Fruit fly (Drosophila melanogaster): ENCODE results near the gene Suv3.

The Suv3 gene

DNA sequence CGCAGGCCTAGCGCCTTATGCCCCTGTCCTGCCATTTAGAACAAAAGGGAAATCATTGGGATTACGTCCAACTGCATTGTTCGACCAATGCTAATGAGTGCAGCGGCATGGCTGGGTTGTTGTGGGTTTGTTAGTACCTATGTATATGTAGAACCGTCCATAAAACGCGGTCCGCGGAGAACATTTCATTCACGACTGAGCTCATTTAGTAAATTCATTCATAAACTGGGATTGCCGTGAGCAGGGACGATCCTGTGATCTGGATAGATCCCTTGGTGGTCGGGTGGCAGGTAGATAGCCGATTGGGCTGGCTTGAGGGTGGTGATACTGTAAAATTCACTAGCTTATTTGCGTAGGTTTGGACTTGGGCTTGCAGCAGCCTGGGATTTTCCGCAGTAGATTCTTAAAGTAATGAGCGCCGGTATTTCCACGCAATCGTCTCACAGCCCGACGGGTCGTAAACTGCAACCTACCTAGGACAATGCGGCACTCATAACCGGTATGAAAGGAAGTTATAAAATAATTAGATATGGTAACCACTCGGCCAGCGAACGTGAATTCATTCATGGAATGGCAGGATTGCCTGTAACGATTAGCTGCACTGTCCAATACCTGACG lies 37.0 kb downstream of the Suv3 start:
- TF ChIP-seq ttk (optimal IDR thresholded peaks at IDR 0.05) (no peak), psq (optimal IDR thresholded peaks at IDR 0.05) (no peak), Sin3A (optimal IDR thresholded peaks at IDR 0.05) (no peak), insv (optimal IDR thresholded peaks at IDR 0.05) (no peak), Myc (optimal IDR thresholded peaks at IDR 0.05) (no peak), h (optimal IDR thresholded peaks at IDR 0.05) (no peak)

DNA sequence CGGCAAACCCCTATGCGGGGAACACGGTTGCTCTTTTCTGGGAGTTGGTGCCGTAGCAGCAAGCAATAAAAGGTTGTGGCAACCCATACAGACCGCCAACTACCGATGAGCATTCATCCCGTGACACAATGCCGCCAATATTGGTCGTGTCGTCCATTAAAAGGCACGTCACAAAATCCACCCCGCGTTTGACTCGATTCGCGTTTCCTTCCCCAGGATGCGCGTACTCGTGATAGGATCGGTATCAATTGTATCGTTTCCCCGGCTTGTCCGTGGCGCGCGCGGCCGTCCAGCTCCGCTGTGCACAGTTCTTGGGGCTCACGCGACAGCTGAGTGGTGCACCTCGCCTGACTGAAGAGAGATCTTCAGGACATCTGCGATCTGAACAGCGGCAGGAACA lies 38.8 kb downstream of the Suv3 start:
- no peak for TF ChIP-seq insv (optimal IDR thresholded peaks at IDR 0.05)
- no peak for TF ChIP-seq Myc (optimal IDR thresholded peaks at IDR 0.05)
- no peak for TF ChIP-seq ttk (optimal IDR thresholded peaks at IDR 0.05)
- TF ChIP-seq psq (optimal IDR thresholded peaks at IDR 0.05): no peak
- no peak for TF ChIP-seq h (optimal IDR thresholded peaks at IDR 0.05)
- no peak for TF ChIP-seq Sin3A (optimal IDR thresholded peaks at IDR 0.05)

DNA sequence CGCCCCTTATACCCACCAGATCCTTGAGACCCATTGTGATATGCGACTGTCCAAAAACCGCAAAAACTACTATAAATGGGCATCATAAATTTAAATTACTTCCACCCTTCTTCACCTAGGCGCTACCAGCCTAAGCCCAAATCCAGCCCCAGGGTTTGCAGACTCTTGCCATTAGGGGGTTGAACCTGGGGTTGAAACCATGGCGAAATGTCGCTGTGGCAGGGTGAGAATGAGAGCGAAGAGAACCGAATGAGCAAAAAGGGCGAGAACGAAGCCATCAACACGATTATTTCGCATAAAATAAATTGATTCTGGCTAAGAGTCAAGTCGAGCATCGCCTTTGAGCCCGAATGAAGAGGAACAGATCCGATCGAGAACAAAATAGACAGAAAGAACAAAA lies 42.2 kb downstream of the Suv3 start:
- TF ChIP-seq insv (optimal IDR thresholded peaks at IDR 0.05) (no peak), h (optimal IDR thresholded peaks at IDR 0.05) (no peak), psq (optimal IDR thresholded peaks at IDR 0.05) (no peak), ttk (optimal IDR thresholded peaks at IDR 0.05) (no peak), Myc (optimal IDR thresholded peaks at IDR 0.05) (no peak), Sin3A (optimal IDR thresholded peaks at IDR 0.05) (no peak)

DNA sequence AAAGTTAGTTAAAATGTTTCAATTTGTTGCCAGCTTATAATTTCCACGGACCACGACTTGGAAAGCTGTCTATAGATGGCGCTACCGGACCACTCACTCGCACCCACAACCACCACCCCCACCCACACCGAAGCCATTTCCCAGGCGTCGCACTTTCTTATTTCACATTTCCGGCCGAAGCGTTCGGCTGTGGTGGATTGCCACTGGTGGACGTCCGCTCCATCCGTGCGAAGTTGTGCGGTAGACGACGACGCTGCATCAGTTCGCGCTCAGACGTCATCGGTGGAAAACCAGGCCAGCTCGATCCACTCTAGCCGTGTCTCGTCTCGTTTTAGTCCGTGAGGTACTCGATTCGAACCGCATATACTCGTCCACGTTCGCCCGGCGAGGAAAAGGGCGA lies 48.3 kb downstream of the Suv3 start, which contains the start of gene CG1090:
Gene CG1090, plus strand, starts transcription at position 259 of the 400 bp plus-strand sequence.
- no peak for TF ChIP-seq Sin3A (optimal IDR thresholded peaks at IDR 0.05)
- no peak for TF ChIP-seq h (optimal IDR thresholded peaks at IDR 0.05)
- TF ChIP-seq ttk (optimal IDR thresholded peaks at IDR 0.05): no peak
- TF ChIP-seq Myc (optimal IDR thresholded peaks at IDR 0.05): no peak
- no peak for TF ChIP-seq psq (optimal IDR thresholded peaks at IDR 0.05)
- no peak for TF ChIP-seq insv (optimal IDR thresholded peaks at IDR 0.05)

DNA sequence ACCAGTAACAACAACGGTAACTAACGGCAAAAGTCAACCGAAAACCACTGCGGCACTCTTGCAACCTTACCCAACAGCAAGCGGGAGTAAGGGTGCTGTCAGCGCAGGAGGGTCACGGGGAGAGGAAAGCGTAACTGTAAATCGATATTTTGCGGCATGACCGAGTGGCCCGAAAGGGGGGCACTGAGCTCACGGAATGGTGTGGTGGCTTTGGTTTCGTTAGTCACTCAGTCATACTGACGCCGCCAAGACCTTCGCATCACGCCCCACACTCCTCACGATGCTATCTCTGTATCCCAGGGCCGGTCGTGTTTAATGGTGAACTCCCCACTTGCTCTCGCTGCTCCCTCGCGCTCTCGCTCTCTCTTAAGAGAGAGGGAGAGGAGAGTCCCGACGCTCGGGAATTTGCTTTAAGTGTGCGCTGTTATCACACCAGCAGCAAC lies 49.3 kb downstream of the Suv3 start:
- TF ChIP-seq insv (optimal IDR thresholded peaks at IDR 0.05) (no peak), Sin3A (optimal IDR thresholded peaks at IDR 0.05) (no peak), Myc (optimal IDR thresholded peaks at IDR 0.05) (no peak), h (optimal IDR thresholded peaks at IDR 0.05) (no peak), psq (optimal IDR thresholded peaks at IDR 0.05) (no peak), ttk (optimal IDR thresholded peaks at IDR 0.05) (no peak)

DNA sequence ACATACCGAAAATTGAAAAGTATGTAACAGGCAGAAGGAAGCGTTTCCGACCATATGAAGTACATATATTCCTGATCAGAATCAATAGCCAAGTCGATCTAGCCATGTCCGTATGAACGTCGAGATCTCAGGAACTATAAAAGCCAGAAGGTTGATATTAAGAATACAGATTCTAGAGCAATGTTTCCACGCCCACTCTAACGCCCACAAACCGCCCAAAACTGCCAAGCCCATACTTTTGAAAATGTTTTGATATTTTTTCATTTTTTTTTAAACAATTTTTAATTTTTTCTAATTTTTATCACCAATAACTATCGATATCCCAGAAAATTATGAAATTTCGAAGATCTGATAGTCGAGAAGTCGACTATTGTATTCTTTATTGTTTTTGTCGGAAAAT lies 50.7 kb downstream of the Suv3 start:
- TF ChIP-seq ttk (optimal IDR thresholded peaks at IDR 0.05) (no peak), h (optimal IDR thresholded peaks at IDR 0.05) (no peak), insv (optimal IDR thresholded peaks at IDR 0.05) (no peak), psq (optimal IDR thresholded peaks at IDR 0.05) (no peak), Myc (optimal IDR thresholded peaks at IDR 0.05) (no peak), Sin3A (optimal IDR thresholded peaks at IDR 0.05) (no peak)
